Worm (Caenorhabditis elegans) whole organism, L1 larva: Measurements from ENCODE around the gene B0228.9.
A peak's percentile ranks its signal among the peaks of the same experiment; 100 is the strongest.

Experiments used
- C16A3.4 ChIP-seq: fragments of 150-350 bp; optimal IDR thresholded peaks from 2 replicates; lab custom pipeline; 2014; ENCODE audit warnings: missing biosample characterization, missing genetic modification characterization
- Y116A8C.19 ChIP-seq: sonication (generic microtip); optimal IDR thresholded peaks from 2 replicates; lab custom pipeline; 2016; ENCODE audit warnings: missing compliant biosample characterization, missing genetic modification characterization, borderline replicate concordance
- aly-2 ChIP-seq: fragments of 150-350 bp; optimal IDR thresholded peaks from 2 replicates; lab custom pipeline; 2014; ENCODE audit warnings: missing biosample characterization, missing genetic modification characterization
- blmp-1 ChIP-seq: fragments of 150-350 bp; optimal IDR thresholded peaks from 2 replicates; lab custom pipeline; 2014; ENCODE audit warnings: missing biosample characterization, missing genetic modification characterization
- ceh-90 ChIP-seq: sonication (generic microtip); optimal IDR thresholded peaks from 2 replicates; lab custom pipeline; 2016; ENCODE audit warnings: missing genetic modification characterization, missing compliant biosample characterization
- ces-1 ChIP-seq: fragments of 150-350 bp; optimal IDR thresholded peaks from 2 replicates; lab custom pipeline; 2014; ENCODE audit warnings: missing biosample characterization, missing genetic modification reagents, missing genetic modification characterization
- dpl-1 ChIP-seq, 3 experiments: fragments of 150-350 bp in 2 of 3; sonication (generic microtip) in 1 of 3; optimal IDR thresholded peaks; 2 replicates each; lab custom pipeline; 2014 to 2017; ENCODE audit warnings: missing biosample characterization in 3 of 3, missing genetic modification characterization in 3 of 3, missing genetic modification reagents in 3 of 3
- dsc-1 ChIP-seq: sonication (generic microtip); optimal IDR thresholded peaks from 2 replicates; lab custom pipeline; 2016; ENCODE audit warnings: mild to moderate bottlenecking, missing genetic modification characterization, missing compliant biosample characterization
- efl-1 ChIP-seq, 4 experiments: fragments of 150-350 bp; optimal IDR thresholded peaks in 3 of 4; peaks in 1 of 4; 1 replicate in 1 of 4; 2 replicates in 3 of 4; lab custom pipeline; 2014; ENCODE audit warnings: missing biosample characterization in 2 of 4, missing genetic modification characterization in 2 of 4, missing genetic modification reagents in 2 of 4
- efl-3 ChIP-seq: fragments of 200-800 bp; sonication (Bioruptor generic); optimal IDR thresholded peaks from 2 replicates; lab custom pipeline; 2018; ENCODE audit warnings: mild to moderate bottlenecking, missing genetic modification characterization, missing compliant biosample characterization
- egl-27 ChIP-seq, 2 experiments: fragments of 150-350 bp in 1 of 2; sonication (generic microtip); optimal IDR thresholded peaks; 3 replicates each; lab custom pipeline; 2017 to 2018; ENCODE audit warnings: missing biosample characterization in 2 of 2, missing genetic modification characterization in 2 of 2, missing genetic modification reagents in 2 of 2
- fkh-10 ChIP-seq: sonication (generic microtip); optimal IDR thresholded peaks from 2 replicates; lab custom pipeline; 2017; ENCODE audit warnings: missing biosample characterization, missing genetic modification reagents, missing genetic modification characterization
- grh-1 ChIP-seq: fragments of 200-800 bp; sonication (Bioruptor generic); IDR thresholded peaks from 2 replicates; pipeline ENCODE4 v1.3.6; 2022; ENCODE audit warnings: missing genetic modification reagents, missing genetic modification characterization, missing compliant biosample characterization
- hlh-17 ChIP-seq: fragments of 200-800 bp; sonication (Bioruptor generic); optimal IDR thresholded peaks from 2 replicates; lab custom pipeline; 2018; ENCODE audit warnings: missing genetic modification characterization, mild to moderate bottlenecking, missing compliant biosample characterization, moderate library complexity, borderline replicate concordance
- hpl-2 ChIP-seq: fragments of 150-350 bp; optimal IDR thresholded peaks from 2 replicates; lab custom pipeline; 2014; ENCODE audit warnings: missing biosample characterization, missing genetic modification reagents, missing genetic modification characterization
- lin-14 ChIP-seq: fragments of 200-800 bp; sonication (Bioruptor generic); optimal IDR thresholded peaks from 2 replicates; lab custom pipeline; 2018; ENCODE audit warnings: mild to moderate bottlenecking, missing genetic modification characterization, moderate library complexity, missing compliant biosample characterization
- lin-35 ChIP-seq, 2 experiments: fragments of 150-350 bp; optimal IDR thresholded peaks; 2 replicates each; lab custom pipeline; 2014; ENCODE audit warnings: missing biosample characterization in 2 of 2, missing genetic modification characterization in 2 of 2, missing genetic modification reagents in 2 of 2
- lsy-2 ChIP-seq, 2 experiments: fragments of 150-350 bp; optimal IDR thresholded peaks; 2 replicates each; lab custom pipeline; 2014; ENCODE audit warnings: missing biosample characterization in 2 of 2, missing genetic modification characterization in 2 of 2
- mep-1 ChIP-seq: fragments of 150-350 bp; optimal IDR thresholded peaks from 2 replicates; lab custom pipeline; 2014; ENCODE audit warnings: missing biosample characterization, missing genetic modification characterization
- nhr-12 ChIP-seq: sonication (generic microtip); optimal IDR thresholded peaks from 2 replicates; lab custom pipeline; 2017; ENCODE audit warnings: missing biosample characterization, missing genetic modification characterization
- nhr-19 ChIP-seq: fragments of 200-800 bp; sonication (Bioruptor generic); conservative IDR thresholded peaks from 2 replicates; pipeline ENCODE4 v1.3.6; 2022; ENCODE audit warnings: missing genetic modification characterization, missing compliant biosample characterization
- nhr-28 ChIP-seq: fragments of 150-350 bp; optimal IDR thresholded peaks from 2 replicates; lab custom pipeline; 2014; ENCODE audit warnings: missing biosample characterization, missing genetic modification characterization
- nhr-71 ChIP-seq: sonication (generic microtip); optimal IDR thresholded peaks from 2 replicates; lab custom pipeline; 2016; ENCODE audit warnings: mild to moderate bottlenecking, missing genetic modification characterization, moderate library complexity, missing compliant biosample characterization
- nhr-76 ChIP-seq: sonication (generic microtip); optimal IDR thresholded peaks from 2 replicates; lab custom pipeline; 2017; ENCODE audit warnings: missing biosample characterization, missing genetic modification characterization
- nhr-77 ChIP-seq: fragments of 150-350 bp; optimal IDR thresholded peaks from 2 replicates; lab custom pipeline; 2014; ENCODE audit warnings: missing biosample characterization, missing genetic modification characterization
- nhr-84 ChIP-seq: sonication (generic microtip); optimal IDR thresholded peaks from 2 replicates; lab custom pipeline; 2017; ENCODE audit warnings: missing biosample characterization, missing genetic modification characterization
- nhr-85 ChIP-seq: sonication (generic microtip); peaks from one replicate; lab custom pipeline; 2016; ENCODE audit warnings: missing genetic modification characterization, inconsistent platforms, missing compliant biosample characterization
- rnt-1 ChIP-seq: sonication (generic microtip); optimal IDR thresholded peaks from 2 replicates; lab custom pipeline; 2016; ENCODE audit warnings: mild to moderate bottlenecking, missing genetic modification characterization, moderate library complexity, missing compliant biosample characterization
- snu-23 ChIP-seq: sonication (generic microtip); optimal IDR thresholded peaks from 2 replicates; lab custom pipeline; 2016; ENCODE audit warnings: missing genetic modification characterization, missing compliant biosample characterization
- sptf-1 ChIP-seq: fragments of 150-350 bp; optimal IDR thresholded peaks from 2 replicates; lab custom pipeline; 2014; ENCODE audit warnings: missing biosample characterization, missing genetic modification characterization
- tlp-1 ChIP-seq: fragments of 150-350 bp; optimal IDR thresholded peaks from 2 replicates; lab custom pipeline; 2014; ENCODE audit warnings: missing biosample characterization, missing genetic modification characterization
- unc-30 ChIP-seq: sonication (generic microtip); optimal IDR thresholded peaks from 2 replicates; lab custom pipeline; 2017; ENCODE audit warnings: missing biosample characterization, missing genetic modification characterization
- unc-98 ChIP-seq: fragments of 200-800 bp; sonication (Bioruptor generic); IDR thresholded peaks from 2 replicates; pipeline ENCODE4 v1.3.6; 2022; ENCODE audit warnings: missing genetic modification characterization, missing compliant biosample characterization
- vab-15 ChIP-seq: sonication (generic microtip); optimal IDR thresholded peaks from 2 replicates; lab custom pipeline; 2017; ENCODE audit warnings: missing genotype, mild to moderate bottlenecking, missing genetic modification characterization, missing compliant biosample characterization
- xbp-1 ChIP-seq: sonication (generic microtip); optimal IDR thresholded peaks from 2 replicates; lab custom pipeline; 2016; ENCODE audit warnings: missing genetic modification characterization, missing compliant biosample characterization
- zag-1 ChIP-seq: fragments of 150-350 bp; optimal IDR thresholded peaks from 2 replicates; lab custom pipeline; 2014; ENCODE audit warnings: missing biosample characterization, missing genetic modification characterization
- ztf-11 ChIP-seq, 2 experiments: sonication (generic microtip); optimal IDR thresholded peaks; 2 replicates each; lab custom pipeline; 2016 to 2017; ENCODE audit warnings: missing genetic modification characterization in 2 of 2, missing biosample characterization in 1 of 2, missing compliant biosample characterization in 1 of 2
- ztf-4 ChIP-seq: fragments of 150-350 bp; optimal IDR thresholded peaks from 2 replicates; lab custom pipeline; 2014; ENCODE audit warnings: missing biosample characterization, missing genetic modification characterization

The B0228.9 gene

ce11 chrII:7806054-7806453, 42.6 kb upstream of the B0228.9 start:
- TF ChIP-seq blmp-1 (peak; percentile 53), mep-1 (no peak), nhr-28 (tag; lab: Kevin White, UChicago) (no peak), snu-23 (GFP tag; lab: Kevin White, UChicago) (no peak), aly-2 (tag; lab: Kevin White, UChicago) (no peak), rnt-1 (tag; lab: Kevin White, UChicago) (no peak), efl-1 (optimal IDR thresholded peaks at IDR 0.05; lab: Kevin White, UChicago) (peak in 1 of 2 experiments; percentile 11), efl-1 (GFP tag; optimal IDR thresholded peaks at IDR 0.05 in 1 of 2; lab: Kevin White, UChicago) (peak; percentile 46 to 94), lin-35 (GFP tag; optimal IDR thresholded peaks at IDR 0.05; lab: Kevin White, UChicago) (peak in 1 of 2 experiments; percentile 63), egl-27 (tag; optimal IDR thresholded peaks at IDR 0.05; lab: Kevin White, UChicago) (no peak), Y116A8C.19 (tag; lab: Kevin White, UChicago) (no peak), dpl-1 (GFP tag; optimal IDR thresholded peaks at IDR 0.05; lab: Kevin White, UChicago) (peak; percentile 17 to 50 (median 40)), nhr-71 (tag; lab: Kevin White, UChicago) (no peak), nhr-76 (tag; lab: Kevin White, UChicago) (no peak), nhr-85 (tag; lab: Kevin White, UChicago) (peak; percentile 18), efl-3 (GFP tag; lab: Kevin White, UChicago) (no peak), lin-14 (GFP tag; lab: Kevin White, UChicago) (peak; percentile 17)
- TF ChIP-seq, all 84 proteins: peak for 6

- TF ChIP-seq lin-14 (GFP tag; lab: Kevin White, UChicago): peak; percentile 18
- no peak for TF ChIP-seq dsc-1 (tag; lab: Kevin White, UChicago)
- no peak for TF ChIP-seq vab-15 (tag; lab: Kevin White, UChicago)
- no peak for TF ChIP-seq grh-1 (GFP tag; lab: Robert Waterston, UW)
- no peak for TF ChIP-seq dpl-1 (GFP tag; optimal IDR thresholded peaks at IDR 0.05; lab: Kevin White, UChicago)
- TF ChIP-seq C16A3.4 (tag; lab: Kevin White, UChicago): no peak
- TF ChIP-seq fkh-10 (GFP tag; lab: Kevin White, UChicago): no peak
- TF ChIP-seq snu-23 (GFP tag; lab: Kevin White, UChicago): no peak
- no peak for TF ChIP-seq nhr-12 (tag; lab: Kevin White, UChicago)
- TF ChIP-seq nhr-85 (tag; lab: Kevin White, UChicago): peak; percentile 49
- peak; percentile 49 for TF ChIP-seq blmp-1
- no peak for TF ChIP-seq lsy-2 (tag; optimal IDR thresholded peaks at IDR 0.05; lab: Kevin White, UChicago)
- no peak for TF ChIP-seq ceh-90
- no peak for TF ChIP-seq ztf-11 (tag; optimal IDR thresholded peaks at IDR 0.05; lab: Kevin White, UChicago)
- no peak for TF ChIP-seq ces-1 (GFP tag; lab: Kevin White, UChicago)
- no peak for TF ChIP-seq xbp-1 (tag; lab: Kevin White, UChicago)
- no peak for TF ChIP-seq unc-30 (tag; lab: Kevin White, UChicago)
- TF ChIP-seq nhr-77: no peak
- TF ChIP-seq nhr-84 (tag; lab: Kevin White, UChicago): no peak
- peak; percentile 1 for TF ChIP-seq tlp-1
- TF ChIP-seq efl-1 (optimal IDR thresholded peaks at IDR 0.05; lab: Kevin White, UChicago): no peak
- no peak for TF ChIP-seq efl-1 (GFP tag; optimal IDR thresholded peaks at IDR 0.05 in 1 of 2; lab: Kevin White, UChicago)
- TF ChIP-seq unc-98 (GFP tag; lab: Robert Waterston, UW): no peak
- TF ChIP-seq ztf-4: no peak
- TF ChIP-seq nhr-19 (GFP tag; lab: Robert Waterston, UW): no peak
Measured at ce11 chrII:7803174-7803573, 39.7 kb upstream of the B0228.9 start.

- TF ChIP-seq nhr-71 (tag; lab: Kevin White, UChicago): no peak
- TF ChIP-seq tlp-1: peak; percentile 20
- peak; percentile 38 for TF ChIP-seq blmp-1
- TF ChIP-seq nhr-19 (GFP tag; lab: Robert Waterston, UW): no peak
- peak; percentile 42 for TF ChIP-seq rnt-1 (tag; lab: Kevin White, UChicago)
- no peak for TF ChIP-seq hpl-2
- no peak for TF ChIP-seq zag-1 (tag; lab: Kevin White, UChicago)
- peak; percentile 56 for TF ChIP-seq lin-14 (GFP tag; lab: Kevin White, UChicago)
- no peak for TF ChIP-seq hlh-17 (GFP tag; lab: Kevin White, UChicago)
- no peak for TF ChIP-seq sptf-1 (tag; lab: Kevin White, UChicago)
- TF ChIP-seq nhr-85 (tag; lab: Kevin White, UChicago): peak; percentile 92
- peak; percentile 6 for TF ChIP-seq efl-3 (GFP tag; lab: Kevin White, UChicago)
Measured at ce11 chrII:7801899-7802298, 38.4 kb upstream of the B0228.9 start.
